Worm (Caenorhabditis elegans) whole organism, midembryonic: Measurements from ENCODE around the gene ndub-2.

Source experiments
- T22C8.4 ChIP-seq: fragments of 200-800 bp; sonication (Bioruptor generic); IDR thresholded peaks from 2 replicates; pipeline ENCODE4 v1.3.6; 2022; ENCODE audit warnings: missing genetic modification characterization, missing compliant biosample characterization
- cog-1 ChIP-seq: sonication (generic microtip); optimal IDR thresholded peaks from 2 replicates; lab custom pipeline; 2016; ENCODE audit warnings: missing genetic modification characterization, missing compliant biosample characterization
- flt-1 ChIP-seq: fragments of 200-800 bp; sonication (Bioruptor generic); IDR thresholded peaks from 2 replicates; pipeline ENCODE4 v1.3.6; 2022; ENCODE audit warnings: missing genetic modification characterization, missing compliant biosample characterization
- klf-2 ChIP-seq: fragments of 200-800 bp; sonication (Bioruptor generic); conservative IDR thresholded peaks from 2 replicates; pipeline ENCODE4 v1.3.6; 2022; ENCODE audit warnings: missing genetic modification reagents, missing genetic modification characterization, missing compliant biosample characterization
- med-1 ChIP-seq: sonication (generic microtip); optimal IDR thresholded peaks from 2 replicates; lab custom pipeline; 2017; ENCODE audit warnings: missing genetic modification characterization, mild to moderate bottlenecking, missing compliant biosample characterization, antibody characterized with exemption, missing genetic modification reagents; ENCODE audit not compliant: insufficient read depth
- ref-1 ChIP-seq: fragments of 200-800 bp; sonication (Bioruptor generic); conservative IDR thresholded peaks from 2 replicates; pipeline ENCODE4 v1.3.6; 2022; ENCODE audit warnings: missing genetic modification reagents, missing genetic modification characterization, missing compliant biosample characterization
- tab-1 ChIP-seq: fragments of 200-800 bp; sonication (Bioruptor generic); IDR thresholded peaks from 2 replicates; pipeline ENCODE4 v1.3.6; 2022; ENCODE audit warnings: missing genetic modification characterization, missing compliant biosample characterization
- ztf-23 ChIP-seq: fragments of 200-800 bp; sonication (Bioruptor generic); IDR thresholded peaks from 2 replicates; pipeline ENCODE4 v1.3.6; 2022; ENCODE audit warnings: missing genetic modification reagents, missing genetic modification characterization, missing compliant biosample characterization
- ztf-29 ChIP-seq: fragments of 200-800 bp; sonication (Bioruptor generic); IDR thresholded peaks from 2 replicates; pipeline ENCODE4 v1.3.6; 2022; ENCODE audit warnings: missing genetic modification reagents, missing genetic modification characterization, missing compliant biosample characterization

Gene ndub-2

DNA sequence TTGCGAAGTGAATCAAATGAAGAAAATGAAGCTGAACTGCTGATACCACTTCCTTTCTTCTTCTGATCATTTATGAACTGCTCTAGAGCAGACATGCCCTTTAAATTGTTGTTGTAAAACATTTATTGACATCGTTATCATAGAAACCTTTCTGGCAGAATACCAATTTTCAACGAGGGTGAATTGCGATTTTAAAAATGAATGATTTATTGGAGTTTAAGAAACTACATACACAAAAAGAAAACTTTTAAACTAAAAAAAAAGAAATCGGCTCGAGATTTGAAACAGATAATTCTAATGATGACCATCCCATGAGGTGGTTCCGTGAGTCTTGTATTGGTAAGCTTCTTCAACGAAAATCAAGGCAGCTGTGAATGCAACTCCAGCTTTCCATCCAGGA, 32.1 kb upstream of the ndub-2 start, which contains the start of gene sftd-3:
Gene sftd-3 (minus strand): TSS at position 101 of the 400 bp plus-strand sequence.
- TF ChIP-seq flt-1 (GFP tag; lab: Robert Waterston, UW) (no peak), cog-1 (no peak), ztf-29 (GFP tag; lab: Robert Waterston, UW) (no peak), T22C8.4 (GFP tag; lab: Robert Waterston, UW) (no peak), ref-1 (GFP tag; lab: Robert Waterston, UW) (no peak), klf-2 (GFP tag; lab: Robert Waterston, UW) (no peak), tab-1 (GFP tag; lab: Robert Waterston, UW) (no peak), med-1 (GFP tag; lab: Kevin White, UChicago) (no peak), ztf-23 (GFP tag; lab: Robert Waterston, UW) (no peak)

DNA sequence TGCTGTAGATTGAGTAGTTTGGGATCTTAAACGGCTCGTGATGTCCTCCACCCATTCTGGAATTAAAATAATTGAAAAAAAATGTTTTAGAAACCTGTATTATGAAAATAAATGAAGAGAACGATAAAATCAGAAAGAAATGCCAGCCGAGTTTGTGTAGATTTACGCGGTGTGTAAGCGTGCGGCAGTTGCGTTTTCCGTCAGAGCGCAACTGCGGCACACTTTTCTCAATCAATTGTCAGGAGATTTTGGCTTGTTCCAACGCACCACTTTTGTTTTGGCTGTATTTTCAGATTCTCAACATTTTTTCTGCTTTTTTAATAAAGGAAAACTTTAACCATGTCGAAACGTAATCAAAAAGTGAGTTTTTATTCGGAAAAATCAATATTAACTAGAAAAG, 31.3 kb upstream of the ndub-2 start, which contains the start of the genes ndub-3 and C18E9.2:
Gene ndub-3 (minus strand): TSS at position 56 of the 400 bp plus-strand sequence.
Gene C18E9.2 (plus strand): TSS at position 172 of the 400 bp plus-strand sequence.
- TF ChIP-seq ztf-23 (GFP tag; lab: Robert Waterston, UW) (0 out of 2 replicates have a peak, but pooled peaks have one; percentile 48), ztf-29 (GFP tag; lab: Robert Waterston, UW) (no peak)

DNA sequence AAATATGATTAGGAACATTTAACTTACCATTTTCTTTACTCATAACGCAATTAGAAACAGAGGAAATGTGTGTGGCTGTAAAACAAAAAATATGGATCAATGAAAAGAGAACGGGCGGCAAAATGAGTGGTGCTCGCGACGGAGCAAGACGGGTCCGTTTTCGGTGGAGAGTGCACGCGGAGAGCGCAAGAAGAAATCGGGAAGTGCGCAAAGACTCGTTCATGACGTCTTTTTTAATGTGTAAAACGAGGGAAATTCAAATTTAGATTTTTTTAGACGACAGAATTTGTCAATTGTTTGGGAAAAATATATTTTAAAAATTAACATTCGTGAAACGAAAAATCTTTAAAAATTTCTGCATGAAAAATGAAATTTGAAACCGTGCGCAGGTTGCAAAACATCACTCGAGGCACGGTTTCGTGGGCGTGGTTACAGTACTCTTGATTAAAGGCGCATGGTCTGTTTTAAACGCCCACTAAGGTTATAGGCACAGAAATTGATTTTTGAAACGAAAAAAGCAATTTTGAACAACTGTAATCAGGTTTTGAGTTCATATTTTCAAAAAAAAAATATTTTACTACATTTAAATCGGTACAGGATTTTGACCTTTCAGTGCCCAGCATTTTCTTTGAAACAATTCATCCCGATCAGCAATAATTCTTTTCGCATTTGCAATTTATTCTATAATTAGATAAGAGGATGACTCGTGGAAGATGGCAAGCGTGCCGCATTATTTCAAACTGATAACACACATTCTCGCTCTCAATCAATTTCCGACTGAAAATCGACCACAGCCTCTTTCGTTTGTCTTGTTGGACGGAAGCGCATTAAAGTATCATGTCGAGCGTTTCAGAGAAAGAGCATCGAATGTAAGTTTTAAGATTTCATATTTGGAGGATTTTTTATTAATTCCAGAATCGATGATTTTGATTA, 26.6 kb upstream of the ndub-2 start, which contains the start of the genes szy-20 and C18E9.5:
Gene szy-20 (minus strand): TSS at position 83 of the 933 bp plus-strand sequence.
Gene C18E9.5 (plus strand): TSS at position 730 of the 933 bp plus-strand sequence.
- TF ChIP-seq ztf-29 (GFP tag; lab: Robert Waterston, UW), result no peak
- TF ChIP-seq tab-1 (GFP tag; lab: Robert Waterston, UW), result no peak
- TF ChIP-seq cog-1, result peak; percentile 40
- TF ChIP-seq klf-2 (GFP tag; lab: Robert Waterston, UW), result no peak
- no peak for TF ChIP-seq med-1 (GFP tag; lab: Kevin White, UChicago)
- no peak for TF ChIP-seq T22C8.4 (GFP tag; lab: Robert Waterston, UW)
- no peak for TF ChIP-seq flt-1 (GFP tag; lab: Robert Waterston, UW)
- TF ChIP-seq ztf-23 (GFP tag; lab: Robert Waterston, UW), result no peak
- TF ChIP-seq ref-1 (GFP tag; lab: Robert Waterston, UW), result no peak

DNA sequence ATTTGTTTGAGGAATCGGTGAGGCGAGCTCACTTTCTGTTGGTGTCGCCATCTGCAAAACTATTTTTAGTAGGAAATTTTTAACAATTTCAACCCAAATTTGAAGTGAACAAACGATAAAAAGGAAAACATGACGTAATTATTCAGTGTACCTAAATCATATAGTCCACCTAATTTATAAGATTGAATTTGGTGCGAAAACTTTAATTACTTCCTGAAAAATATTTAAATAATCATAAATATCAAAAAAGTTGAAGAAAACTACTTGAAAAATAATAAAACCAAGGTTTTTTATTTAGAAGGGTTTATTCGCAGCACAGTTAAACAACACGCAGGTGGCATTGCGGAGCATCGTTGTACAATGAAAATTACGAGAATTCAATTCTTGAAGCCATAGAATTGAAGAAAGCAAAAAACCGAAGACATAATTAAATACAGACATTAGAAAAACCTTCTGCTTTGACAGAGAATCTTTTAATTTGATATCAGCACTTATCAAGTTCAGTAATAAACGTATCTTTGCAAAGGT, 22.6 kb upstream of the ndub-2 start, which contains the start of gene tomm-40:
Gene tomm-40 (minus strand): TSS at position 51 of the 528 bp plus-strand sequence.
- TF ChIP-seq med-1 (GFP tag; lab: Kevin White, UChicago) (no peak), tab-1 (GFP tag; lab: Robert Waterston, UW) (no peak), klf-2 (GFP tag; lab: Robert Waterston, UW) (no peak), ref-1 (GFP tag; lab: Robert Waterston, UW) (no peak), T22C8.4 (GFP tag; lab: Robert Waterston, UW) (no peak), ztf-23 (GFP tag; lab: Robert Waterston, UW) (no peak)

DNA sequence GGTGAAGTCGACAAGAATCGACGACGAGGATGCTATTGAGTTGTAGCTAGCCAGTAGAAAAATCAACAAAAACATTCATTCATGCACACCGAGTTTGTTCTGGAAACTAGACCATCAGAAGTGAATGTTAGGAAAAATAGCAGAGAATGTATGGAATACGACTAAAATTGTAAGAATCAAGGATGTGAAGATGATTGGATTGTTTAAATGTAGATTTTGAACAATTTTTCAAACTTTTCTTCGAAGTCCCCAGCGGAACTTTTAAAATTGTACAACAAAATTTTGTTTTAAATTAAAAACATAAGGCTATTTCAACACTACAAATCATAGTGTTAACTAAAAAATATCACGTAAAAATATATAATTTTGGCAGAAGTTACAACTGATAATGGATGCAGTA, 13.5 kb upstream of the ndub-2 start, which contains the start of gene C18E9.7:
Gene C18E9.7 (minus strand): TSS at position 101 of the 400 bp plus-strand sequence.
- TF ChIP-seq ref-1 (GFP tag; lab: Robert Waterston, UW), result no peak
- no peak for TF ChIP-seq flt-1 (GFP tag; lab: Robert Waterston, UW)
- no peak for TF ChIP-seq med-1 (GFP tag; lab: Kevin White, UChicago)
- TF ChIP-seq klf-2 (GFP tag; lab: Robert Waterston, UW), result no peak
- TF ChIP-seq T22C8.4 (GFP tag; lab: Robert Waterston, UW), result no peak
- no peak for TF ChIP-seq ztf-29 (GFP tag; lab: Robert Waterston, UW)
- no peak for TF ChIP-seq cog-1
- no peak for TF ChIP-seq tab-1 (GFP tag; lab: Robert Waterston, UW)
- TF ChIP-seq ztf-23 (GFP tag; lab: Robert Waterston, UW), result no peak

DNA sequence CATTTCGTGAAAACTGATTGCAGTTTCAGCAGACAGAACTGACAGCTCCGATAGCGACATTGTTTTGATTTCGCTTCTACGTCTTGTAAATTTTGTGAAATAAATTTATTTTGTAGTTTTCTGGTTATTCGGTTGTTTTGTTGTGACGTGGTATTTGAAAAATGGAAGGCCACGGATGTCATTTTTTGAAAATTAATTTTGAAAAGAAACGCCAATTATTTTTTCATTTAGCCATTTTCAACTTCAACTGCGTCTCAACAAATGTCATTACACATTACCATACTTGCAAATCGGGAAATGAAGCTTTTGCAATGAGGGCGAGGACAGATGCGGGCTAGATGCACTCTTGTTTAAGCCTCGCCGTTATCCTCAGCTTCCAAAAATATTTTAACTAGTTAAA, 8.2 kb upstream of the ndub-2 start, which contains the start of gene C18E9.8:
Gene C18E9.8 (minus strand): TSS at position 101 of the 400 bp plus-strand sequence.
- TF ChIP-seq tab-1 (GFP tag; lab: Robert Waterston, UW) (no peak), med-1 (GFP tag; lab: Kevin White, UChicago) (no peak), flt-1 (GFP tag; lab: Robert Waterston, UW) (no peak), ztf-29 (GFP tag; lab: Robert Waterston, UW) (no peak), T22C8.4 (GFP tag; lab: Robert Waterston, UW) (no peak), ztf-23 (GFP tag; lab: Robert Waterston, UW) (no peak)

DNA sequence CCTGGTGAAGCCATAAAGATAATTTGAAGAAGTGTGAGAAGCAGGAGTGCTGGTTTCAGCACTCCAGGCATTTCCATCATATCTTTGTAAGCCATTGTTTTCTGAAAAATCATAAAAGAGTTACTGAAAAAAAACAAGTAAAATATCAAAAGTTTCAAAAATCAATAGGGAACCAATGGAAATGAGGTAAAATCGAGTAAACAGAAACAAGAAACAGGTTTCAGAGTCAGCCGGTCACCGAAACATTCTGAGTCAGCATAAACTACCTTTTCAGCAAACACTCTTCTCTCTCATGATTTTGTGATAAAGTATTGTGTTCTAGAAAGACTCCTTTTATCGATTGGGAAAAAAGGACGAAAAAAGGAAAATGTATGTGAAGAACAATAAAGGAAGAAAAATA, 6.7 kb upstream of the ndub-2 start, which contains the start of gene C18E9.9:
Gene C18E9.9 (minus strand): TSS at position 101 of the 400 bp plus-strand sequence.
- TF ChIP-seq klf-2 (GFP tag; lab: Robert Waterston, UW) (no peak), ztf-29 (GFP tag; lab: Robert Waterston, UW) (no peak), cog-1 (no peak), ref-1 (GFP tag; lab: Robert Waterston, UW) (no peak), flt-1 (GFP tag; lab: Robert Waterston, UW) (no peak), ztf-23 (GFP tag; lab: Robert Waterston, UW) (no peak), T22C8.4 (GFP tag; lab: Robert Waterston, UW) (no peak), med-1 (GFP tag; lab: Kevin White, UChicago) (no peak), tab-1 (GFP tag; lab: Robert Waterston, UW) (no peak)

DNA sequence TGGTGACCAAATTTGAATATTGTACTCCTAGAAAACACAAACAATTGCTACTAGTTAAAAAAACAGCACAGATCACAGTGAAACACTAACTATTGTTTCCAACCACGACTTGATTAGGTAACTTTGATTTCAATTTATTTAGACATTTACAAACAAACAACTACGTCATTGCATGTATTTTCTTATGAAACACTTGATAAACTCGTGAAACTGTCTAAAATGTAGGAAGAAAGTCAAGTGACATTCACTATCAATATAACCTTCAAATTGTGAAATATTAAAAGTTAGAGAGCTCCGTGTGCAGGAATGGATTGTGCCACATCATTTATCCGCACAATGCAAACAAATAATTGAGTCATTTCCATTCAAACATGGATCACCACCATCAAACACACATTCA, 5.9 kb upstream of the ndub-2 start:
- no peak for TF ChIP-seq klf-2 (GFP tag; lab: Robert Waterston, UW)
- TF ChIP-seq cog-1, result no peak
- no peak for TF ChIP-seq ref-1 (GFP tag; lab: Robert Waterston, UW)
- no peak for TF ChIP-seq ztf-23 (GFP tag; lab: Robert Waterston, UW)
- no peak for TF ChIP-seq med-1 (GFP tag; lab: Kevin White, UChicago)
- TF ChIP-seq T22C8.4 (GFP tag; lab: Robert Waterston, UW), result no peak
- TF ChIP-seq ztf-29 (GFP tag; lab: Robert Waterston, UW), result no peak
- TF ChIP-seq flt-1 (GFP tag; lab: Robert Waterston, UW), result no peak
- no peak for TF ChIP-seq tab-1 (GFP tag; lab: Robert Waterston, UW)
